Fruit fly (Drosophila melanogaster) whole organism, embryonic: ENCODE measurements around the gene Targ3.

Experiments
- CG10431 ChIP-seq: fragments of 200-800 bp; sonication (Bioruptor generic); optimal IDR thresholded peaks from 3 replicates; lab custom pipeline; 2018; ENCODE audit warnings: missing biosample characterization, mild to moderate bottlenecking, missing genetic modification characterization
- CG12219 ChIP-seq: fragments of 200-800 bp; sonication (Bioruptor generic); optimal IDR thresholded peaks from 3 replicates; lab custom pipeline; 2018; ENCODE audit warnings: missing biosample characterization, mild to moderate bottlenecking, missing genetic modification characterization
- CG1233 ChIP-seq: fragments of 200-800 bp; sonication (Bioruptor generic); optimal IDR thresholded peaks from 4 replicates; lab custom pipeline; 2018; ENCODE audit warnings: missing biosample characterization, mild to moderate bottlenecking, missing genetic modification characterization
- CG1647 ChIP-seq: fragments of 200-800 bp; sonication (Bioruptor generic); optimal IDR thresholded peaks from 3 replicates; lab custom pipeline; 2016; ENCODE audit warnings: missing biosample characterization, missing genetic modification characterization
- CG16863 ChIP-seq: fragments of 200-800 bp; sonication (Bioruptor generic); optimal IDR thresholded peaks from 3 replicates; lab custom pipeline; 2016; ENCODE audit warnings: missing biosample characterization, missing genetic modification characterization
- CG17912 ChIP-seq: fragments of 200-800 bp; sonication (Bioruptor generic); optimal IDR thresholded peaks from 2 replicates; lab custom pipeline; 2018; ENCODE audit warnings: missing biosample characterization, mild to moderate bottlenecking, missing genetic modification characterization
- CG2120 ChIP-seq: fragments of 200-800 bp; sonication (Bioruptor generic); optimal IDR thresholded peaks from 3 replicates; lab custom pipeline; 2016; ENCODE audit warnings: missing biosample characterization, missing genetic modification characterization
- CG30020 ChIP-seq: fragments of 200-800 bp; optimal IDR thresholded peaks from 2 replicates; lab custom pipeline; 2019; ENCODE audit warnings: missing biosample characterization, mild to moderate bottlenecking, missing genetic modification characterization, moderate library complexity
- CG30403 ChIP-seq: fragments of 200-800 bp; sonication (Bioruptor generic); optimal IDR thresholded peaks from 3 replicates; lab custom pipeline; 2016; ENCODE audit warnings: missing biosample characterization, missing genetic modification characterization
- CG31365 ChIP-seq: fragments of 200-800 bp; sonication (Bioruptor generic); optimal IDR thresholded peaks from 2 replicates; lab custom pipeline; 2018; ENCODE audit warnings: missing biosample characterization, mild to moderate bottlenecking, missing genetic modification characterization
- CG34422 ChIP-seq: fragments of 200-800 bp; sonication (Bioruptor generic); IDR thresholded peaks from 3 replicates; pipeline ENCODE4 v1.3.6; 2022; ENCODE audit warnings: missing biosample characterization, missing genetic modification characterization
- CG7928 ChIP-seq: fragments of 200-800 bp; sonication (Bioruptor generic); optimal IDR thresholded peaks from 2 replicates; lab custom pipeline; 2017; ENCODE audit warnings: missing biosample characterization, mild to moderate bottlenecking, missing genetic modification characterization
- CG9876 ChIP-seq: fragments of 200-800 bp; sonication (Bioruptor generic); optimal IDR thresholded peaks from 2 replicates; lab custom pipeline; 2016; ENCODE audit warnings: missing biosample characterization, missing genetic modification characterization
- CoRest ChIP-seq: fragments of 200-800 bp; sonication (Bioruptor generic); optimal IDR thresholded peaks from 3 replicates; lab custom pipeline; 2018; ENCODE audit warnings: missing biosample characterization, mild to moderate bottlenecking, missing genetic modification characterization, moderate library complexity
- Dad ChIP-seq: fragments of 200-800 bp; sonication (Bioruptor generic); optimal IDR thresholded peaks from 3 replicates; lab custom pipeline; 2016; ENCODE audit warnings: missing biosample characterization, missing genetic modification characterization
- Doc2 ChIP-seq: fragments of 200-800 bp; sonication (Bioruptor generic); IDR thresholded peaks from 2 replicates; pipeline ENCODE4 v1.3.6; 2022; ENCODE audit warnings: missing biosample characterization, missing genetic modification characterization
- ERR ChIP-seq: fragments of 200-800 bp; sonication (Bioruptor generic); optimal IDR thresholded peaks from 2 replicates; lab custom pipeline; 2016; ENCODE audit warnings: missing biosample characterization, missing genetic modification characterization
- Eip74EF ChIP-seq, 2 experiments: fragments of 200-800 bp in 1 of 2; fragments of >200 bp in 1 of 2; sonication (Bioruptor generic) in 1 of 2; optimal IDR thresholded peaks; 2 replicates each; lab custom pipeline; 2017 to 2019; ENCODE audit warnings: missing biosample characterization in 2 of 2, missing genetic modification characterization in 2 of 2, mild to moderate bottlenecking in 1 of 2, moderate library complexity in 1 of 2
- Ets97D ChIP-seq: fragments of 200-800 bp; sonication (Bioruptor generic); optimal IDR thresholded peaks from 3 replicates; lab custom pipeline; 2016; ENCODE audit warnings: missing biosample characterization, missing genetic modification characterization
- Nf-YA ChIP-seq: fragments of 200-800 bp; sonication (Bioruptor generic); IDR thresholded peaks from 2 replicates; pipeline ENCODE4 v1.3.6; 2022; ENCODE audit warnings: missing biosample characterization, missing genetic modification characterization
- Rfx ChIP-seq: fragments of 200-800 bp; sonication (Bioruptor generic); IDR thresholded peaks from 2 replicates; pipeline ENCODE4 v1.3.6; 2022; ENCODE audit warnings: missing biosample characterization, missing genetic modification characterization
- Taf1 ChIP-seq: fragments of 200-800 bp; sonication (Bioruptor generic); IDR thresholded peaks from 2 replicates; pipeline ENCODE4 v1.3.6; 2022; ENCODE audit warnings: missing biosample characterization, missing genetic modification characterization
- ara ChIP-seq: fragments of 200-800 bp; sonication (Bioruptor generic); IDR thresholded peaks from 2 replicates; pipeline ENCODE4 v1.3.6; 2022; ENCODE audit warnings: missing biosample characterization, missing genetic modification characterization
- ash1 ChIP-seq: fragments of 200-800 bp; sonication (Bioruptor generic); optimal IDR thresholded peaks from 2 replicates; lab custom pipeline; 2018; ENCODE audit warnings: missing biosample characterization, mild to moderate bottlenecking, missing genetic modification characterization
- bowl ChIP-seq: fragments of 200-800 bp; sonication (Bioruptor generic); IDR thresholded peaks from 2 replicates; pipeline ENCODE4 v1.3.6; 2022; ENCODE audit warnings: missing biosample characterization, missing genetic modification characterization
- cato ChIP-seq: fragments of 200-800 bp; sonication (Bioruptor generic); optimal IDR thresholded peaks from 2 replicates; lab custom pipeline; 2016; ENCODE audit warnings: missing biosample characterization, missing genetic modification characterization, borderline replicate concordance
- chn ChIP-seq: fragments of 200-800 bp; sonication (Bioruptor generic); optimal IDR thresholded peaks from 2 replicates; lab custom pipeline; 2016; ENCODE audit warnings: missing biosample characterization, missing genetic modification characterization
- eyg ChIP-seq: fragments of 200-800 bp; sonication (Bioruptor generic); optimal IDR thresholded peaks from 3 replicates; lab custom pipeline; 2016; ENCODE audit warnings: missing biosample characterization, missing genetic modification characterization
- gcm ChIP-seq: fragments of 200-800 bp; sonication (Bioruptor generic); optimal IDR thresholded peaks from 2 replicates; lab custom pipeline; 2019; ENCODE audit warnings: missing biosample characterization, mild to moderate bottlenecking, missing genetic modification characterization, moderate library complexity
- gcm2 ChIP-seq: fragments of 200-800 bp; sonication (Bioruptor generic); optimal IDR thresholded peaks from 2 replicates; lab custom pipeline; 2016; ENCODE audit warnings: missing biosample characterization, missing genetic modification characterization
- gsb-n ChIP-seq: fragments of 200-800 bp; sonication (Bioruptor generic); optimal IDR thresholded peaks from 3 replicates; lab custom pipeline; 2018; ENCODE audit warnings: missing biosample characterization, mild to moderate bottlenecking, missing genetic modification characterization
- kay ChIP-seq: fragments of 200-800 bp; sonication (Bioruptor generic); optimal IDR thresholded peaks from 2 replicates; lab custom pipeline; 2016; ENCODE audit warnings: missing biosample characterization, missing genetic modification characterization
- mam ChIP-seq: fragments of 200-800 bp; sonication (Bioruptor generic); optimal IDR thresholded peaks from 3 replicates; lab custom pipeline; 2016; ENCODE audit warnings: missing biosample characterization, missing genetic modification characterization
- pan ChIP-seq, 4 experiments: fragments of >200 bp in 3 of 4; fragments of 200-800 bp in 1 of 4; sonication (Bioruptor generic) in 1 of 4; optimal IDR thresholded peaks in 3 of 4; IDR thresholded peaks in 1 of 4; 2 replicates each; pipeline versions ENCODE4 v1.3.6 to Lab custom; 2017 to 2022; ENCODE audit warnings: missing biosample characterization in 2 of 4, missing genetic modification characterization in 2 of 4, mixed read lengths in 1 of 4
- pros ChIP-seq: fragments of 200-800 bp; sonication (Bioruptor generic); optimal IDR thresholded peaks from 3 replicates; lab custom pipeline; 2019; ENCODE audit warnings: missing biosample characterization, mild to moderate bottlenecking, missing genetic modification characterization, moderate library complexity
- salm ChIP-seq: fragments of 200-800 bp; sonication (Bioruptor generic); optimal IDR thresholded peaks from 2 replicates; lab custom pipeline; 2018; ENCODE audit warnings: missing biosample characterization, mild to moderate bottlenecking, missing genetic modification characterization
- schlank ChIP-seq: fragments of 200-800 bp; sonication (Bioruptor generic); optimal IDR thresholded peaks from 2 replicates; lab custom pipeline; 2018; ENCODE audit warnings: missing biosample characterization, mild to moderate bottlenecking, missing genetic modification characterization
- sens ChIP-seq: fragments of 200-800 bp; sonication (Bioruptor generic); peaks from one replicate; lab custom pipeline; 2016; ENCODE audit warnings: missing biosample characterization, missing genetic modification characterization
- seq ChIP-seq: fragments of 200-800 bp; sonication (Bioruptor generic); IDR thresholded peaks from 2 replicates; pipeline ENCODE4 v1.3.6; 2022; ENCODE audit warnings: missing biosample characterization, missing genetic modification characterization
- slou ChIP-seq: fragments of 200-800 bp; sonication (Bioruptor generic); optimal IDR thresholded peaks from 3 replicates; lab custom pipeline; 2016; ENCODE audit warnings: missing biosample characterization, missing genetic modification characterization
- sr ChIP-seq: fragments of 200-800 bp; sonication (Bioruptor generic); IDR thresholded peaks from 3 replicates; pipeline ENCODE4 v1.3.6; 2022; ENCODE audit warnings: missing biosample characterization, missing genetic modification characterization
- yki ChIP-seq: fragments of >200 bp; optimal IDR thresholded peaks from 3 replicates; lab custom pipeline; 2018
- zen2 ChIP-seq: fragments of 200-800 bp; sonication (Bioruptor generic); IDR thresholded peaks from 3 replicates; pipeline ENCODE4 v1.3.6; 2022; ENCODE audit warnings: missing biosample characterization, missing genetic modification characterization; ENCODE audit not compliant: partially characterized antibody

Gene Targ3

DNA sequence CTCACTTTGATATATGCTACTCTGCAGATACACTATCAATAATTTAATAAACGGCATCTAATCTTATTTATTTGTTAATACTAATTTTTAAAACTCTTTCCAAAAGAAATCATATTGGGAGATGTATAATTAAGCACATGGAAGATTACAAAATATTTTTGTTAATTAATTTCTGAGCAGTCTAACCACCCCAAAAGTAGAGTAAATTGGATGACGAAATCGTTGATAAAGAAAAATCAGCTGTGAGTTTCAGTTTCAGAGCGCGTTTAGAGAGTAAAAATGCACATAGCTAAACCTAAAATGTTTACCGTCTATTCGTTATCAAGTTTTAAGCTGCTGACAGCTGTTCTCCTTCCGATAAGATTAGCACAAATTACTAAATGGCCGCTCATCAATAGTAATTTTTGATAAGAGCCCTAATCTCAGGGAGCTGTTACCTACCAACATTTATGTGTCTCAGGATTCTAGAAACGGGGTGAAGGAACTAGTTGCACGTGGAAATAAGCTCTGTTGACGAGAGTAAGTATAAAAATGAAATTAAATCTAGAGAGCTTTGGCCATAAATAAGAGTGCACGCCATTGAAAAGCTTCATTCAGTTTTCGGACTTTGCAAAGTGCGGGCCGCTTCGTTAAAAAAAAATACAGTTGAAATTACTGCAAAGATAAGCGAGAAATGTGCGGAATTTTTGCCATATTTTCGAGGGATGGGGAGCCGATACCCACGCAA, 23.9 kb upstream of the Targ3 start, which contains the start of the genes chb and AsnS (continued):
- peak; percentile 63 for TF ChIP-seq CG1647 (GFP tag; lab: Kevin White, UChicago)
- peak; percentile 90 for TF ChIP-seq Nf-YA
- TF ChIP-seq CoRest = peak; percentile 94
- peak; percentile 87 for TF ChIP-seq CG1233 (GFP tag; lab: Kevin White, UChicago)
- peak; percentile 86 for TF ChIP-seq gcm (GFP tag; lab: Kevin White, UChicago)
- peak; percentile 36 for TF ChIP-seq ERR (GFP tag; lab: Kevin White, UChicago)
- peak; percentile 57 for TF ChIP-seq CG16863 (GFP tag; lab: Kevin White, UChicago)
- no peak for TF ChIP-seq CG17912 (GFP tag; lab: Kevin White, UChicago)
- TF ChIP-seq zen2 = no peak
- TF ChIP-seq cato (GFP tag; lab: Kevin White, UChicago) = peak; percentile 78
- no peak for TF ChIP-seq ash1 (GFP tag; lab: Kevin White, UChicago)
- peak; percentile 82 for TF ChIP-seq ara (GFP tag; lab: Robert Waterston, UW)
- TF ChIP-seq mam (GFP tag; lab: Kevin White, UChicago) = peak; percentile 85
- peak; percentile 29 for TF ChIP-seq eyg (GFP tag; lab: Kevin White, UChicago)
- TF ChIP-seq Taf1 (GFP tag; lab: Robert Waterston, UW) = peak; percentile 84
- no peak for TF ChIP-seq pan (optimal IDR thresholded peaks at IDR 0.05; lab: Kevin White, UChicago)
- peak in 1 of 2 experiments; percentile 96 for TF ChIP-seq pan (GFP tag; optimal IDR thresholded peaks at IDR 0.05 in 1 of 2, IDR thresholded peaks at IDR 0.05 in 1 of 2)
- TF ChIP-seq bowl (GFP tag; lab: Robert Waterston, UW) = peak; percentile 85
- peak; percentile 53 for TF ChIP-seq Doc2 (GFP tag; lab: Robert Waterston, UW)
- peak; percentile 53 for TF ChIP-seq CG31365 (tag; lab: Kevin White, UChicago)
- TF ChIP-seq CG34422 (GFP tag; lab: Robert Waterston, UW) = peak; percentile 91
- TF ChIP-seq sr (GFP tag; lab: Robert Waterston, UW) = peak; percentile 33; the same call in 1 of the 3 replicates
- TF ChIP-seq pros (GFP tag; lab: Kevin White, UChicago) = no peak
- TF ChIP-seq chn = peak; percentile 66
- TF ChIP-seq seq (GFP tag; lab: Robert Waterston, UW) = peak; percentile 89
- peak; percentile 52 for TF ChIP-seq CG7928 (GFP tag; lab: Kevin White, UChicago)
- peak; percentile 89 for TF ChIP-seq gsb-n (tag; lab: Kevin White, UChicago)
- peak; percentile 93 for TF ChIP-seq CG2120 (GFP tag; lab: Kevin White, UChicago)
- peak; percentile 72 for TF ChIP-seq kay (GFP tag; lab: Kevin White, UChicago)
- peak; percentile 86 for TF ChIP-seq CG12219
- TF ChIP-seq schlank (tag; lab: Kevin White, UChicago) = peak; percentile 74
- peak; percentile 9 for TF ChIP-seq Ets97D (GFP tag; lab: Kevin White, UChicago)
- TF ChIP-seq CG9876 (GFP tag; lab: Kevin White, UChicago) = peak; percentile 20
- TF ChIP-seq gcm2 (GFP tag; lab: Kevin White, UChicago) = no peak
- peak; percentile 80 for TF ChIP-seq slou (GFP tag; lab: Kevin White, UChicago)
- TF ChIP-seq salm (tag; lab: Kevin White, UChicago) = peak; percentile 87
- peak in 1 of 2 experiments; percentile 85 for TF ChIP-seq Eip74EF (GFP tag; optimal IDR thresholded peaks at IDR 0.05; lab: Kevin White, UChicago)
- TF ChIP-seq Rfx (GFP tag; lab: Robert Waterston, UW) = peak; percentile 96
- TF ChIP-seq yki (lab: Kevin White, UChicago) = no peak
- peak; percentile 89 for TF ChIP-seq CG30403
- TF ChIP-seq sens (GFP tag; lab: Kevin White, UChicago) = peak; percentile 95
- TF ChIP-seq CG10431 (GFP tag; lab: Kevin White, UChicago) = no peak
- peak; percentile 9 for TF ChIP-seq CG30020 (tag; lab: Kevin White, UChicago)
- TF ChIP-seq Dad (GFP tag; lab: Kevin White, UChicago) = peak; percentile 57
